Worm (Caenorhabditis elegans): Measurements from ENCODE around the gene C05D9.4.

The C05D9.4 gene

ce11 chrX:1119305-1119704 is 11.4 kb downstream of the C05D9.4 start, which contains the start of gene C05D9.7:
C05D9.7 (minus strand) TSS chrX:1119405.
- no peak for TF ChIP-seq mdl-1 (tag; optimal IDR thresholded peaks at IDR 0.05)
- TF ChIP-seq zip-2 (tag; optimal IDR thresholded peaks at IDR 0.05), result no peak
- TF ChIP-seq ceh-20 (GFP tag; IDR thresholded peaks at IDR 0.05), result no peak
- TF ChIP-seq ZK546.5 (tag; optimal IDR thresholded peaks at IDR 0.05), result no peak
- no peak for TF ChIP-seq nhr-77 (tag; optimal IDR thresholded peaks at IDR 0.05)
- TF ChIP-seq hlh-30 (tag; optimal IDR thresholded peaks at IDR 0.05; ENCODE audit: insufficient read depth), result no peak

ce11 chrX:1120326-1120725 is 12.5 kb downstream of the C05D9.4 start:
- TF ChIP-seq aha-1 (tag) (peak; percentile 20), lsy-2 (tag; optimal IDR thresholded peaks at IDR 0.05) (peak in 1 of 2 experiments; percentile 35), zfp-2 (tag; optimal IDR thresholded peaks at IDR 0.05) (no peak), hlh-11 (tag; optimal IDR thresholded peaks at IDR 0.05) (no peak), ces-1 (GFP tag; optimal IDR thresholded peaks at IDR 0.05) (peak; percentile 16), zip-2 (tag; optimal IDR thresholded peaks at IDR 0.05) (no peak), hlh-30 (tag; optimal IDR thresholded peaks at IDR 0.05; ENCODE audit: insufficient read depth) (peak; percentile 21), unc-62 (GFP tag; optimal IDR thresholded peaks at IDR 0.05 in 1 of 2) (peak in 1 of 2 experiments; percentile 61), unc-62 (tag; optimal IDR thresholded peaks at IDR 0.05) (no peak), mep-1 (tag; optimal IDR thresholded peaks at IDR 0.05) (peak; percentile 4), set-16 (GFP tag; IDR thresholded peaks at IDR 0.05) (peak; percentile 37; the same call in 1 of the 2 replicates), mes-2 (tag; optimal IDR thresholded peaks at IDR 0.05; ENCODE audit: poor library complexity, severe bottlenecking) (peak; percentile 12)

- TF ChIP-seq nhr-28 (tag; optimal IDR thresholded peaks at IDR 0.05), result no peak
- TF ChIP-seq mdl-1 (tag; optimal IDR thresholded peaks at IDR 0.05), result no peak
- TF ChIP-seq Y48G9A.11 (GFP tag; IDR thresholded peaks at IDR 0.05), result no peak
- TF ChIP-seq lsy-2 (tag; optimal IDR thresholded peaks at IDR 0.05), result no peak
- no peak for TF ChIP-seq snpc-1.2 (GFP tag; IDR thresholded peaks at IDR 0.05)
Observed at ce11 chrX:1121575-1121974, 13.7 kb downstream of the C05D9.4 start.

ce11 chrX:1122198-1122597 is 14.3 kb downstream of the C05D9.4 start:
- no peak for TF ChIP-seq zip-2 (tag; optimal IDR thresholded peaks at IDR 0.05)
- TF ChIP-seq ztf-7 (tag; optimal IDR thresholded peaks at IDR 0.05), result no peak
- TF ChIP-seq set-16 (GFP tag; IDR thresholded peaks at IDR 0.05), result no peak
- TF ChIP-seq madf-9 (GFP tag; conservative IDR thresholded peaks at IDR 0.05), result no peak
- TF ChIP-seq nhr-41 (GFP tag; IDR thresholded peaks at IDR 0.05), result no peak
- TF ChIP-seq ama-1 (optimal IDR thresholded peaks at IDR 0.05), result no peak
- TF ChIP-seq F49E8.2 (tag; optimal IDR thresholded peaks at IDR 0.05; ENCODE audit: borderline replicate concordance), result no peak
- no peak for TF ChIP-seq Y105C5A.15 (GFP tag; IDR thresholded peaks at IDR 0.05)
- TF ChIP-seq vab-7 (GFP tag; IDR thresholded peaks at IDR 0.05), result no peak
- no peak for TF ChIP-seq fkh-10 (GFP tag; optimal IDR thresholded peaks at IDR 0.05)
- TF ChIP-seq F10B5.3 (tag; optimal IDR thresholded peaks at IDR 0.05), result no peak
- no peak for TF ChIP-seq hif-1 (tag; optimal IDR thresholded peaks at IDR 0.05)
- TF ChIP-seq mep-1 (tag; optimal IDR thresholded peaks at IDR 0.05), result peak; percentile 20
- no peak for TF ChIP-seq ZK546.5 (tag; optimal IDR thresholded peaks at IDR 0.05)
- no peak for TF ChIP-seq tra-1 (GFP tag; IDR thresholded peaks at IDR 0.05)
- TF ChIP-seq F44E2.7 (GFP tag; IDR thresholded peaks at IDR 0.05), result no peak
- no peak for TF ChIP-seq mdl-1 (tag; optimal IDR thresholded peaks at IDR 0.05)
- no peak for TF ChIP-seq ceh-20 (GFP tag; IDR thresholded peaks at IDR 0.05)
- TF ChIP-seq egl-27 (tag; optimal IDR thresholded peaks at IDR 0.05), result no peak
- no peak for TF ChIP-seq gei-8 (GFP tag; optimal IDR thresholded peaks at IDR 0.05)
- TF ChIP-seq T20F7.1 (GFP tag; optimal IDR thresholded peaks at IDR 0.05), result no peak
- no peak for TF ChIP-seq daf-8 (GFP tag; IDR thresholded peaks at IDR 0.05)
- TF ChIP-seq nhr-77 (tag; optimal IDR thresholded peaks at IDR 0.05), result no peak
- TF ChIP-seq daf-19 (GFP tag; conservative IDR thresholded peaks at IDR 0.05), result no peak
- peak; percentile 47 for TF ChIP-seq nhr-11 (tag; optimal IDR thresholded peaks at IDR 0.05)
- TF ChIP-seq T26A8.4 (GFP tag; IDR thresholded peaks at IDR 0.05), result no peak
- TF ChIP-seq snpc-1.2 (GFP tag; IDR thresholded peaks at IDR 0.05), result no peak
- TF ChIP-seq zag-1 (tag; optimal IDR thresholded peaks at IDR 0.05), result no peak
- peak; percentile 31 for TF ChIP-seq nhr-28 (tag; optimal IDR thresholded peaks at IDR 0.05)
- no peak for TF ChIP-seq mxl-2 (GFP tag; conservative IDR thresholded peaks at IDR 0.05)
- no peak for TF ChIP-seq nhr-111 (GFP tag; optimal IDR thresholded peaks at IDR 0.05)
- no peak for TF ChIP-seq lin-29 (GFP tag; IDR thresholded peaks at IDR 0.05)
- TF ChIP-seq lin-13 (GFP tag; optimal IDR thresholded peaks at IDR 0.05), result no peak
- no peak for TF ChIP-seq lin-38 (GFP tag; IDR thresholded peaks at IDR 0.05)
- TF ChIP-seq unc-62 (GFP tag; optimal IDR thresholded peaks at IDR 0.05 in 1 of 2), result peak in 1 of 2 experiments; percentile 100
- TF ChIP-seq unc-62 (tag; optimal IDR thresholded peaks at IDR 0.05), result no peak
- TF ChIP-seq hlh-11 (tag; optimal IDR thresholded peaks at IDR 0.05), result peak; percentile 1

Data from whole organism, L4 larva.